Fruit fly (Drosophila melanogaster): ENCODE measurements around the gene CG5478.
A peak's percentile ranks its signal among the peaks of the same experiment; 100 is the strongest.

The CG5478 gene

dm6 chr3R:15974235-15974634, 40.7 kb upstream of the CG5478 start (continued):
- TF ChIP-seq Hr78 (GFP tag; optimal IDR thresholded peaks at IDR 0.05), result peak in 1 of 2 experiments; percentile 54
- no peak for TF ChIP-seq CG6175 (GFP tag; IDR thresholded peaks at IDR 0.05)
- peak; percentile 55 for TF ChIP-seq emc (GFP tag; optimal IDR thresholded peaks at IDR 0.05)
- TF ChIP-seq CG8478 (optimal IDR thresholded peaks at IDR 0.05), result no peak
- peak; percentile 71 for TF ChIP-seq CG1792 (GFP tag; optimal IDR thresholded peaks at IDR 0.05)
- peak; percentile 65 for TF ChIP-seq jing (GFP tag; optimal IDR thresholded peaks at IDR 0.05)
- no peak for TF ChIP-seq vnd (GFP tag; IDR thresholded peaks at IDR 0.05; ENCODE audit: partially characterized antibody)
- TF ChIP-seq mam (GFP tag; optimal IDR thresholded peaks at IDR 0.05), result peak; percentile 77
- TF ChIP-seq D19B (GFP tag; optimal IDR thresholded peaks at IDR 0.05), result peak; percentile 54
- TF ChIP-seq CG17359 (tag; optimal IDR thresholded peaks at IDR 0.05), result peak; percentile 89
- peak; percentile 81 for TF ChIP-seq CG12219 (GFP tag; optimal IDR thresholded peaks at IDR 0.05)
- peak; percentile 67 for TF ChIP-seq caup (GFP tag; optimal IDR thresholded peaks at IDR 0.05; ENCODE audit: severe bottlenecking)
- peak; percentile 86 for TF ChIP-seq ATbp (GFP tag; optimal IDR thresholded peaks at IDR 0.05)
- TF ChIP-seq CG13296 (GFP tag; optimal IDR thresholded peaks at IDR 0.05), result peak; percentile 80
- TF ChIP-seq ind (GFP tag; optimal IDR thresholded peaks at IDR 0.05), result peak; percentile 81
- TF ChIP-seq pros (GFP tag; optimal IDR thresholded peaks at IDR 0.05), result no peak
- TF ChIP-seq sug (tag; optimal IDR thresholded peaks at IDR 0.05), result peak; percentile 61
- TF ChIP-seq Mrtf (GFP tag; IDR thresholded peaks at IDR 0.05), result no peak
- TF ChIP-seq pho (GFP tag; optimal IDR thresholded peaks at IDR 0.05), result peak; percentile 70
- peak; percentile 64 for TF ChIP-seq chn (GFP tag; optimal IDR thresholded peaks at IDR 0.05)
- TF ChIP-seq CG11560 (tag; IDR thresholded peaks at IDR 0.05), result no peak
- peak; percentile 73 for TF ChIP-seq CG33213 (GFP tag; optimal IDR thresholded peaks at IDR 0.05)
- peak; percentile 84 for TF ChIP-seq Fer1 (GFP tag; optimal IDR thresholded peaks at IDR 0.05)
- peak; percentile 79 for TF ChIP-seq NfI (GFP tag; optimal IDR thresholded peaks at IDR 0.05)
- TF ChIP-seq bbx (GFP tag; IDR thresholded peaks at IDR 0.05; ENCODE audit: partially characterized antibody), result no peak
- TF ChIP-seq Stat92E (GFP tag; optimal IDR thresholded peaks at IDR 0.05), result no peak
- TF ChIP-seq ken (GFP tag; IDR thresholded peaks at IDR 0.05), result no peak
- peak; percentile 71 for TF ChIP-seq CG6813 (GFP tag; optimal IDR thresholded peaks at IDR 0.05)
- TF ChIP-seq pum (GFP tag; optimal IDR thresholded peaks at IDR 0.05), result peak; percentile 77
- TF ChIP-seq CG11456 (GFP tag; IDR thresholded peaks at IDR 0.05), result no peak
- TF ChIP-seq exex (tag; optimal IDR thresholded peaks at IDR 0.05), result peak; percentile 15
- TF ChIP-seq fd3F (GFP tag; optimal IDR thresholded peaks at IDR 0.05), result peak; percentile 80
- no peak for TF ChIP-seq hbn (GFP tag; IDR thresholded peaks at IDR 0.05; ENCODE audit: partially characterized antibody)
- peak; percentile 80 for TF ChIP-seq org-1 (GFP tag; optimal IDR thresholded peaks at IDR 0.05)
- peak; percentile 96 for TF ChIP-seq Ets65A (GFP tag)
- peak; percentile 76 for TF ChIP-seq CG9437 (GFP tag; optimal IDR thresholded peaks at IDR 0.05)
- peak; percentile 86 for TF ChIP-seq CG12391 (tag; optimal IDR thresholded peaks at IDR 0.05)
- peak; percentile 85 for TF ChIP-seq Ssrp (tag; optimal IDR thresholded peaks at IDR 0.05)
- TF ChIP-seq CG15601 (tag; optimal IDR thresholded peaks at IDR 0.05), result peak; percentile 63
- no peak for TF ChIP-seq ranshi (GFP tag; IDR thresholded peaks at IDR 0.05)
- peak; percentile 52 for TF ChIP-seq gcm2 (GFP tag; optimal IDR thresholded peaks at IDR 0.05)
- peak; percentile 80 for TF ChIP-seq CG8944 (GFP tag; optimal IDR thresholded peaks at IDR 0.05)
- TF ChIP-seq CG13424 (tag; optimal IDR thresholded peaks at IDR 0.05), result peak; percentile 89
- TF ChIP-seq CG12071 (GFP tag; optimal IDR thresholded peaks at IDR 0.05), result peak; percentile 79
- TF ChIP-seq mirr (GFP tag; optimal IDR thresholded peaks at IDR 0.05), result peak; percentile 23
- peak; percentile 45 for TF ChIP-seq schlank (tag; optimal IDR thresholded peaks at IDR 0.05)
- no peak for TF ChIP-seq cg (GFP tag; optimal IDR thresholded peaks at IDR 0.05)
- TF ChIP-seq Sox102F (GFP tag; optimal IDR thresholded peaks at IDR 0.05), result peak; percentile 90
- peak; percentile 71 for TF ChIP-seq CG8089 (GFP tag; optimal IDR thresholded peaks at IDR 0.05)
- TF ChIP-seq her (GFP tag; optimal IDR thresholded peaks at IDR 0.05), result peak; percentile 76

Data from whole organism, embryonic.